Worm (Caenorhabditis elegans) whole organism, L3 larva: ENCODE data around the gene nhr-225.
A peak's percentile ranks its signal among the peaks of the same experiment; 100 is the strongest.

Experiments used
- aly-2 ChIP-seq: fragments of 150-350 bp; optimal IDR thresholded peaks from 2 replicates; lab custom pipeline; 2014; ENCODE audit warnings: missing biosample characterization, missing genetic modification characterization
- ama-1 ChIP-seq: fragments of 150-350 bp; optimal IDR thresholded peaks from 2 replicates; lab custom pipeline; 2018
- ceh-16 ChIP-seq: sonication (generic microtip); optimal IDR thresholded peaks from 2 replicates; lab custom pipeline; 2017; ENCODE audit warnings: missing biosample characterization, missing genetic modification characterization
- ceh-28 ChIP-seq: fragments of 150-350 bp; optimal IDR thresholded peaks from 2 replicates; lab custom pipeline; 2014; ENCODE audit warnings: missing biosample characterization, missing genetic modification reagents, missing genetic modification characterization
- ceh-82 ChIP-seq: fragments of 150-350 bp; optimal IDR thresholded peaks from 2 replicates; lab custom pipeline; 2014; ENCODE audit warnings: missing biosample characterization, missing genetic modification characterization
- daf-12 ChIP-seq: fragments of 150-350 bp; optimal IDR thresholded peaks from 2 replicates; lab custom pipeline; 2014; ENCODE audit warnings: missing biosample characterization, missing genetic modification reagents, missing genetic modification characterization
- egl-5 ChIP-seq: fragments of 150-350 bp; optimal IDR thresholded peaks from 2 replicates; lab custom pipeline; 2017; ENCODE audit warnings: missing biosample characterization, missing genetic modification reagents, missing genetic modification characterization, inconsistent platforms
- elt-2 ChIP-seq: sonication (generic microtip); optimal IDR thresholded peaks from 2 replicates; lab custom pipeline; 2016; ENCODE audit warnings: missing genetic modification reagents, mild to moderate bottlenecking, missing genetic modification characterization, missing compliant biosample characterization
- eor-1 ChIP-seq, 2 experiments: fragments of 150-350 bp; optimal IDR thresholded peaks; 2 replicates each; lab custom pipeline; 2014 to 2018; ENCODE audit warnings: missing biosample characterization in 2 of 2, missing genetic modification characterization in 2 of 2
- fkh-10 ChIP-seq: sonication (generic microtip); optimal IDR thresholded peaks from 2 replicates; lab custom pipeline; 2017; ENCODE audit warnings: missing biosample characterization, missing genetic modification reagents, missing genetic modification characterization
- fkh-2 ChIP-seq: fragments of 150-350 bp; optimal IDR thresholded peaks from 2 replicates; lab custom pipeline; 2014; ENCODE audit warnings: missing biosample characterization, missing genetic modification reagents, missing genetic modification characterization
- fos-1 ChIP-seq: fragments of 150-350 bp; optimal IDR thresholded peaks from 2 replicates; lab custom pipeline; 2014; ENCODE audit warnings: missing biosample characterization, missing genetic modification characterization
- hmg-11 ChIP-seq: sonication (generic microtip); optimal IDR thresholded peaks from 2 replicates; lab custom pipeline; 2016; ENCODE audit warnings: missing genetic modification characterization, missing compliant biosample characterization
- jun-1 ChIP-seq: fragments of 150-350 bp; optimal IDR thresholded peaks from 2 replicates; lab custom pipeline; 2014; ENCODE audit warnings: missing biosample characterization, missing genetic modification reagents, missing genetic modification characterization
- lin-15B ChIP-seq: fragments of 150-350 bp; optimal IDR thresholded peaks from 2 replicates; lab custom pipeline; 2014; ENCODE audit warnings: missing biosample characterization, missing genetic modification characterization
- lin-39 ChIP-seq: fragments of 150-350 bp; optimal IDR thresholded peaks from 2 replicates; lab custom pipeline; 2018; ENCODE audit warnings: missing biosample characterization, missing genetic modification reagents, missing genetic modification characterization
- mdl-1 ChIP-seq: fragments of 150-350 bp; optimal IDR thresholded peaks from 2 replicates; lab custom pipeline; 2014; ENCODE audit warnings: missing biosample characterization, missing genetic modification characterization
- mml-1 ChIP-seq: fragments of 150-350 bp; sonication (generic microtip); optimal IDR thresholded peaks from 3 replicates; lab custom pipeline; 2014; ENCODE audit warnings: missing biosample characterization, missing genetic modification characterization
- nfya-1 ChIP-seq: sonication (generic microtip); optimal IDR thresholded peaks from 2 replicates; lab custom pipeline; 2017; ENCODE audit warnings: missing genetic modification characterization, mild to moderate bottlenecking, missing compliant biosample characterization, antibody characterized with exemption, moderate library complexity; ENCODE audit not compliant: insufficient read depth
- nhr-11 ChIP-seq: fragments of 150-350 bp; optimal IDR thresholded peaks from 2 replicates; lab custom pipeline; 2014; ENCODE audit warnings: missing biosample characterization, missing genetic modification characterization
- nhr-12 ChIP-seq: fragments of 150-350 bp; optimal IDR thresholded peaks from 2 replicates; lab custom pipeline; 2014; ENCODE audit warnings: missing biosample characterization, missing genetic modification characterization
- nhr-23 ChIP-seq: fragments of 150-350 bp; optimal IDR thresholded peaks from 2 replicates; lab custom pipeline; 2014; ENCODE audit warnings: missing biosample characterization, missing genetic modification reagents, missing genetic modification characterization
- nhr-237 ChIP-seq: fragments of 150-350 bp; optimal IDR thresholded peaks from 2 replicates; lab custom pipeline; 2014; ENCODE audit warnings: missing biosample characterization, missing genetic modification characterization
- nhr-25 ChIP-seq: sonication (generic microtip); optimal IDR thresholded peaks from 2 replicates; lab custom pipeline; 2017; ENCODE audit warnings: missing biosample characterization, missing genetic modification characterization
- nhr-43 ChIP-seq: sonication (generic microtip); optimal IDR thresholded peaks from 2 replicates; lab custom pipeline; 2016; ENCODE audit warnings: mild to moderate bottlenecking, missing genetic modification characterization, missing compliant biosample characterization; ENCODE audit not compliant: poor library complexity, severe bottlenecking
- nhr-67 ChIP-seq: fragments of 150-350 bp; optimal IDR thresholded peaks from 2 replicates; lab custom pipeline; 2014; ENCODE audit warnings: missing biosample characterization, missing genetic modification characterization
- nhr-76 ChIP-seq: fragments of 150-350 bp; sonication (generic microtip); optimal IDR thresholded peaks from 5 replicates; lab custom pipeline; 2014; ENCODE audit warnings: missing biosample characterization, missing genetic modification characterization
- pha-4 ChIP-seq: fragments of 150-350 bp; optimal IDR thresholded peaks from 2 replicates; lab custom pipeline; 2014; ENCODE audit warnings: missing biosample characterization, missing genetic modification reagents, missing genetic modification characterization
- pqm-1 ChIP-seq: fragments of 150-350 bp; optimal IDR thresholded peaks from 2 replicates; lab custom pipeline; 2017; ENCODE audit warnings: missing biosample characterization, missing genetic modification characterization, inconsistent platforms
- sea-2 ChIP-seq: fragments of 150-350 bp; sonication (generic microtip); optimal IDR thresholded peaks from 4 replicates; lab custom pipeline; 2014; ENCODE audit warnings: missing biosample characterization, missing genetic modification reagents, missing genetic modification characterization
- snpc-4 ChIP-seq: fragments of 150-350 bp; optimal IDR thresholded peaks from 2 replicates; lab custom pipeline; 2014; ENCODE audit warnings: missing biosample characterization, missing genetic modification characterization
- tbx-2 ChIP-seq: sonication (generic microtip); optimal IDR thresholded peaks from 2 replicates; lab custom pipeline; 2016; ENCODE audit warnings: mild to moderate bottlenecking, missing genetic modification characterization, missing compliant biosample characterization
- unc-39 ChIP-seq: sonication (generic microtip); optimal IDR thresholded peaks from 4 replicates; lab custom pipeline; 2017; ENCODE audit warnings: missing biosample characterization, missing genetic modification characterization
- unc-62 ChIP-seq: fragments of 150-350 bp; sonication (generic microtip); optimal IDR thresholded peaks from 4 replicates; lab custom pipeline; 2014; ENCODE audit warnings: missing biosample characterization, missing genetic modification reagents, missing genetic modification characterization
- zag-1 ChIP-seq: fragments of 150-350 bp; optimal IDR thresholded peaks from 2 replicates; lab custom pipeline; 2014; ENCODE audit warnings: missing biosample characterization, missing genetic modification characterization
- ztf-4 ChIP-seq: fragments of 150-350 bp; optimal IDR thresholded peaks from 2 replicates; lab custom pipeline; 2014; ENCODE audit warnings: missing biosample characterization, missing genetic modification characterization

nhr-225 gene

ce11 chrV:2255191-2255590, 35.1 kb downstream of the nhr-225 start, which contains the start of gene F41B5.1:
Gene F41B5.1 (plus strand): TSS chrV:2255533.
- TF ChIP-seq hmg-11 (tag; lab: Kevin White, UChicago) = peak; percentile 15

ce11 chrV:2254553-2255124, 35.6 kb downstream of the nhr-225 start, which contains the start of gene str-253:
Gene str-253 (minus strand): TSS chrV:2254603.
- TF ChIP-seq ceh-82 (tag; lab: Kevin White, UChicago) (no peak), fkh-2 (tag; lab: Kevin White, UChicago) (no peak), pqm-1 (tag; lab: Kevin White, UChicago) (no peak), unc-39 (no peak), nhr-25 (tag; lab: Kevin White, UChicago) (no peak), ceh-16 (no peak), zag-1 (tag; lab: Kevin White, UChicago) (no peak), aly-2 (tag; lab: Kevin White, UChicago) (no peak), mdl-1 (tag; lab: Kevin White, UChicago) (no peak), nhr-11 (tag; lab: Kevin White, UChicago) (no peak), ama-1 (no peak), ceh-28 (no peak), mml-1 (no peak), tbx-2 (tag; lab: Kevin White, UChicago) (no peak), nhr-43 (tag; lab: Kevin White, UChicago) (no peak), eor-1 (tag; optimal IDR thresholded peaks at IDR 0.05; lab: Kevin White, UChicago) (no peak), elt-2 (no peak), lin-39 (tag; lab: Kevin White, UChicago) (no peak), pha-4 (no peak), ztf-4 (tag; lab: Kevin White, UChicago) (no peak)

ce11 chrV:2251774-2252173, 38.5 kb downstream of the nhr-225 start:
- no peak for TF ChIP-seq unc-62 (GFP tag; lab: Kevin White, UChicago)
- TF ChIP-seq nhr-67 (tag; lab: Kevin White, UChicago) = no peak
- TF ChIP-seq pqm-1 (tag; lab: Kevin White, UChicago) = peak; percentile 13
- TF ChIP-seq daf-12 (tag; lab: Kevin White, UChicago) = no peak
- no peak for TF ChIP-seq ceh-28
- TF ChIP-seq elt-2 = peak; percentile 55

ce11 chrV:2250126-2250590, 40.1 kb downstream of the nhr-225 start, which contains the start of gene cyp-33C7:
Gene cyp-33C7 (plus strand): TSS chrV:2250540.
- TF ChIP-seq fos-1 (tag; lab: Kevin White, UChicago) (no peak), pha-4 (peak; percentile 72), sea-2 (GFP tag; lab: Kevin White, UChicago) (no peak), nhr-23 (peak; percentile 19), lin-15B (tag; lab: Kevin White, UChicago) (no peak), pqm-1 (tag; lab: Kevin White, UChicago) (peak; percentile 68), fkh-10 (GFP tag; lab: Kevin White, UChicago) (no peak), ama-1 (no peak), elt-2 (peak; percentile 78), ceh-28 (peak; percentile 15), snpc-4 (no peak), nfya-1 (tag; lab: Kevin White, UChicago) (peak; percentile 20), jun-1 (tag; lab: Kevin White, UChicago) (peak; percentile 71), nhr-12 (tag; lab: Kevin White, UChicago) (no peak), daf-12 (tag; lab: Kevin White, UChicago) (no peak), nhr-237 (tag; lab: Kevin White, UChicago) (no peak), nhr-76 (tag; lab: Kevin White, UChicago) (no peak), egl-5 (no peak), ceh-16 (no peak)
